Worm (Caenorhabditis elegans) whole organism, late embryonic: ENCODE results near the gene K02E7.10.

Source experiments
- C38D4.7 ChIP-seq: fragments of 200-800 bp; sonication (Bioruptor generic); optimal IDR thresholded peaks from 2 replicates; lab custom pipeline; 2018; ENCODE audit warnings: mild to moderate bottlenecking, missing genetic modification characterization, moderate library complexity, missing compliant biosample characterization
- F13H6.1 ChIP-seq: sonication (generic microtip); optimal IDR thresholded peaks from 2 replicates; lab custom pipeline; 2016; ENCODE audit warnings: missing genetic modification characterization, missing compliant biosample characterization
- K09A11.1 ChIP-seq: sonication (generic microtip); optimal IDR thresholded peaks from 2 replicates; lab custom pipeline; 2017; ENCODE audit warnings: antibody characterized with exemption, mild to moderate bottlenecking, missing genetic modification characterization, missing compliant biosample characterization; ENCODE audit not compliant: insufficient read depth
- T23F11.4 ChIP-seq: fragments of 200-800 bp; sonication (Bioruptor generic); optimal IDR thresholded peaks from 2 replicates; lab custom pipeline; 2018; ENCODE audit warnings: mild to moderate bottlenecking, missing genetic modification characterization, missing compliant biosample characterization
- ceh-18 ChIP-seq: sonication (generic microtip); optimal IDR thresholded peaks from 2 replicates; lab custom pipeline; 2016; ENCODE audit warnings: missing genetic modification characterization, missing compliant biosample characterization
- ceh-22 ChIP-seq: sonication (generic microtip); optimal IDR thresholded peaks from 2 replicates; lab custom pipeline; 2017; ENCODE audit warnings: missing biosample characterization, missing genetic modification characterization
- ceh-24 ChIP-seq: sonication (generic microtip); optimal IDR thresholded peaks from 2 replicates; lab custom pipeline; 2016; ENCODE audit warnings: mild to moderate bottlenecking, missing genetic modification characterization, missing compliant biosample characterization
- ceh-31 ChIP-seq: sonication (generic microtip); optimal IDR thresholded peaks from 2 replicates; lab custom pipeline; 2016; ENCODE audit warnings: missing genetic modification characterization, missing compliant biosample characterization
- ceh-48 ChIP-seq: sonication (generic microtip); optimal IDR thresholded peaks from 2 replicates; lab custom pipeline; 2016; ENCODE audit warnings: missing genetic modification characterization, inconsistent platforms, missing compliant biosample characterization
- che-1 ChIP-seq: sonication (generic microtip); optimal IDR thresholded peaks from 2 replicates; lab custom pipeline; 2016; ENCODE audit warnings: mild to moderate bottlenecking, missing genetic modification characterization, missing compliant biosample characterization
- dmd-4 ChIP-seq: sonication (generic microtip); optimal IDR thresholded peaks from 2 replicates; lab custom pipeline; 2016; ENCODE audit warnings: borderline replicate concordance, missing genetic modification characterization, missing compliant biosample characterization
- elt-2 ChIP-seq: sonication (generic microtip); optimal IDR thresholded peaks from 2 replicates; lab custom pipeline; 2016; ENCODE audit warnings: missing genetic modification reagents, missing genetic modification characterization, missing compliant biosample characterization
- ets-4 ChIP-seq: sonication (generic microtip); optimal IDR thresholded peaks from 2 replicates; lab custom pipeline; 2016; ENCODE audit warnings: missing genetic modification characterization, missing compliant biosample characterization
- fax-1 ChIP-seq: sonication (generic microtip); optimal IDR thresholded peaks from 2 replicates; lab custom pipeline; 2016; ENCODE audit warnings: missing genotype, missing genetic modification characterization, missing compliant biosample characterization
- fkh-10 ChIP-seq: fragments of 150-350 bp; optimal IDR thresholded peaks from 2 replicates; lab custom pipeline; 2014; ENCODE audit warnings: missing biosample characterization, missing genetic modification reagents, missing genetic modification characterization
- fkh-6 ChIP-seq: sonication (generic microtip); optimal IDR thresholded peaks from 2 replicates; lab custom pipeline; 2016; ENCODE audit warnings: missing genetic modification characterization, missing compliant biosample characterization
- gmeb-2 ChIP-seq: sonication (generic microtip); optimal IDR thresholded peaks from 2 replicates; lab custom pipeline; 2016; ENCODE audit warnings: missing genetic modification characterization, inconsistent platforms, missing compliant biosample characterization
- hlh-6 ChIP-seq: sonication (generic microtip); optimal IDR thresholded peaks from 2 replicates; lab custom pipeline; 2016; ENCODE audit warnings: missing genotype, missing genetic modification characterization, missing compliant biosample characterization
- hlh-8 ChIP-seq: sonication (generic microtip); optimal IDR thresholded peaks from 2 replicates; lab custom pipeline; 2016; ENCODE audit warnings: missing genotype, missing genetic modification characterization, missing compliant biosample characterization
- lim-6 ChIP-seq: sonication (generic microtip); optimal IDR thresholded peaks from 2 replicates; lab custom pipeline; 2016; ENCODE audit warnings: missing genetic modification characterization, missing compliant biosample characterization
- madf-2 ChIP-seq: sonication (generic microtip); optimal IDR thresholded peaks from 2 replicates; lab custom pipeline; 2017; ENCODE audit warnings: missing genetic modification characterization, missing compliant biosample characterization
- mec-3 ChIP-seq: sonication (generic microtip); optimal IDR thresholded peaks from 2 replicates; lab custom pipeline; 2016; ENCODE audit warnings: borderline replicate concordance, missing genetic modification characterization, missing compliant biosample characterization
- nfya-1 ChIP-seq: sonication (generic microtip); optimal IDR thresholded peaks from 2 replicates; lab custom pipeline; 2017; ENCODE audit warnings: missing genetic modification characterization, mild to moderate bottlenecking, missing compliant biosample characterization, antibody characterized with exemption, moderate library complexity
- nhr-11 ChIP-seq: fragments of 150-350 bp; optimal IDR thresholded peaks from 2 replicates; lab custom pipeline; 2014; ENCODE audit warnings: missing biosample characterization, missing genetic modification characterization
- npax-4 ChIP-seq: sonication (generic microtip); optimal IDR thresholded peaks from 2 replicates; lab custom pipeline; 2016; ENCODE audit warnings: missing genetic modification characterization, missing compliant biosample characterization
- pha-2 ChIP-seq: sonication (generic microtip); optimal IDR thresholded peaks from 2 replicates; lab custom pipeline; 2017; ENCODE audit warnings: mild to moderate bottlenecking, missing genetic modification characterization, missing compliant biosample characterization
- pqm-1 ChIP-seq: sonication (generic microtip); optimal IDR thresholded peaks from 2 replicates; lab custom pipeline; 2016; ENCODE audit warnings: missing genetic modification characterization, missing compliant biosample characterization
- pros-1 ChIP-seq: fragments of 150-350 bp; optimal IDR thresholded peaks from 2 replicates; lab custom pipeline; 2014; ENCODE audit warnings: missing biosample characterization, missing genetic modification reagents, missing genetic modification characterization
- ref-2 ChIP-seq: sonication (generic microtip); optimal IDR thresholded peaks from 2 replicates; lab custom pipeline; 2016; ENCODE audit warnings: missing genetic modification characterization, missing compliant biosample characterization
- rnt-1 ChIP-seq: sonication (generic microtip); optimal IDR thresholded peaks from 2 replicates; lab custom pipeline; 2016; ENCODE audit warnings: missing genetic modification characterization, missing compliant biosample characterization
- sdc-2 ChIP-seq: sonication (generic microtip); optimal IDR thresholded peaks from 2 replicates; lab custom pipeline; 2016; ENCODE audit warnings: missing genotype, missing genetic modification characterization, missing compliant biosample characterization
- sox-2 ChIP-seq: fragments of 200-800 bp; sonication (Bioruptor generic); IDR thresholded peaks from 2 replicates; pipeline ENCODE4 v1.3.6; 2022; ENCODE audit warnings: missing genetic modification reagents, missing genetic modification characterization, missing compliant biosample characterization
- sox-4 ChIP-seq: sonication (generic microtip); optimal IDR thresholded peaks from 2 replicates; lab custom pipeline; 2017; ENCODE audit warnings: mild to moderate bottlenecking, missing genetic modification characterization, inconsistent platforms, missing compliant biosample characterization
- syd-9 ChIP-seq: sonication (generic microtip); optimal IDR thresholded peaks from 2 replicates; lab custom pipeline; 2016; ENCODE audit warnings: mild to moderate bottlenecking, missing genetic modification characterization, moderate library complexity, missing compliant biosample characterization
- tbx-2 ChIP-seq: sonication (generic microtip); optimal IDR thresholded peaks from 2 replicates; lab custom pipeline; 2016; ENCODE audit warnings: missing genetic modification characterization, missing compliant biosample characterization
- tbx-7 ChIP-seq: sonication (generic microtip); optimal IDR thresholded peaks from 2 replicates; lab custom pipeline; 2016; ENCODE audit warnings: missing genotype, missing genetic modification characterization, missing compliant biosample characterization
- ttx-3 ChIP-seq: sonication (generic microtip); optimal IDR thresholded peaks from 2 replicates; lab custom pipeline; 2016; ENCODE audit warnings: missing genetic modification reagents, missing genetic modification characterization, missing compliant biosample characterization

Gene K02E7.10

ce11 chrII:1105291-1105690 lies 38.5 kb upstream of the K02E7.10 start:
- TF ChIP-seq F13H6.1 (tag; lab: Kevin White, UChicago) (no peak), ref-2 (tag; lab: Kevin White, UChicago) (no peak), K09A11.1 (tag; lab: Kevin White, UChicago) (no peak), C38D4.7 (no peak), ceh-22 (no peak), syd-9 (tag; lab: Kevin White, UChicago) (peak; percentile 38), npax-4 (no peak), nhr-11 (no peak), madf-2 (tag; lab: Kevin White, UChicago) (no peak), ceh-18 (tag; lab: Kevin White, UChicago) (no peak), hlh-6 (tag; lab: Kevin White, UChicago) (peak; percentile 38), ceh-31 (tag; lab: Kevin White, UChicago) (no peak), fax-1 (no peak), tbx-2 (tag; lab: Kevin White, UChicago) (no peak), lim-6 (tag; lab: Kevin White, UChicago) (no peak), mec-3 (no peak)

ce11 chrII:1104409-1104808 lies 37.6 kb upstream of the K02E7.10 start, which contains the start of gene T13B5.9:
Gene T13B5.9 (minus strand): TSS chrII:1104509.
- no peak for TF ChIP-seq ttx-3
- no peak for TF ChIP-seq T23F11.4 (GFP tag; lab: Kevin White, UChicago)
- no peak for TF ChIP-seq sox-2 (GFP tag; lab: Robert Waterston, UW)
- TF ChIP-seq pros-1 (tag; lab: Kevin White, UChicago), result no peak
- TF ChIP-seq ets-4, result no peak
- no peak for TF ChIP-seq madf-2 (tag; lab: Kevin White, UChicago)
- TF ChIP-seq gmeb-2 (tag; lab: Kevin White, UChicago), result no peak
- no peak for TF ChIP-seq pha-2 (tag; lab: Kevin White, UChicago)
- no peak for TF ChIP-seq fkh-10 (GFP tag; lab: Kevin White, UChicago)

DNA sequence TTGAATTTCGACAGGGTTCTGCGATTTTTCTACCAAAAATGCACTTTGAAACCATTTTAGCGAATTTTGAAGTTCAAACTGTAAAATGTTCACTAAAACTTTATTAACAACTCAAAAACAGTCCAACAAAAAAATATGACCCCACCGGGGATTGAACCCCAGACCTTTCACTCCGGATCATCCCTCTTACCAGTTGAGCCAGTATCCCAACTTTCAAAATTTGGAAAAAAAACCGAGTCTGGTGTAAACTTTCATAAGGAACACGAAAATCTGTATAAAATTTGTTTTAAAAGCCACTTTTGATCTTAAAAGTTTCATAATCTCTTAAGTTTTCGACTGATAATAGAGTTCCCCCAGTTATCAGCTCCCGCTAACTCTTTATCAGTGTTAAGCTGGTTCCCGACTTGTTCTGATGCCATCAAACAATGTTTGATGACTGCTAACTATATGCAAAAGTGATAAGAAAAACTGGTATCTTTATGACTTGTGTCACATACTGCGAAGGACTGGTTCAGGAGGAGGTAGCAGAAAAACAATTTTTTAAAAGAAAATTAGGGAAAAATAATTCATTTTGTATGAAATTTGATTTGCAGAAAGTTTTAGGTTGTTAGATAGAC lies 36.8 kb upstream of the K02E7.10 start:
- TF ChIP-seq mec-3 (no peak), ceh-24 (tag; lab: Kevin White, UChicago) (no peak), dmd-4 (tag; lab: Kevin White, UChicago) (no peak), che-1 (tag; lab: Kevin White, UChicago) (no peak), elt-2 (tag; lab: Kevin White, UChicago) (peak; percentile 99), pqm-1 (tag; lab: Kevin White, UChicago) (peak; percentile 54), sox-4 (no peak), ceh-48 (tag; lab: Kevin White, UChicago) (no peak), ref-2 (tag; lab: Kevin White, UChicago) (no peak), fkh-6 (tag; lab: Kevin White, UChicago) (no peak)

DNA sequence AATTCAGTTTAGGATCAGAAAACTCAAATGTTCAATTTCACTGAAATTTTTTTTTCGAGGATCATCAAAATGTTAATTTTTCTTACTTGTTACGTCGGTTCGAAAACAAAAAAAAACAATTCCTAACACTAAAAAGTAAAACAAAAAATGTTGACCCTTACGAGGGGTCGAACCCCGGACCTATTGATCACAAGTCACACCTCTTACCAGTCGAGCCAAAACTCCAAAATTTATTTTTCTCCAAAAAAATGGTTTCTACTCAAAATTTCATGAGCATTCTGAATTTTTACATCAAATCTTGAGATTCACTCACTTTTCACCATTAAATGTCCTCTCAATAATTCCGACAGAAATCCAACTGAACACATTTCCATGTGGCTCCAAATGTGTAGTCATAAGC lies 35.4 kb upstream of the K02E7.10 start:
- TF ChIP-seq rnt-1 (tag; lab: Kevin White, UChicago) (no peak), pros-1 (tag; lab: Kevin White, UChicago) (no peak)
- TF ChIP-seq, all 69 proteins: peak for 0

ce11 chrII:1101413-1101812 lies 34.6 kb upstream of the K02E7.10 start:
- no peak for TF ChIP-seq hlh-8 (tag; lab: Kevin White, UChicago)
- TF ChIP-seq sdc-2 (tag; lab: Kevin White, UChicago), result no peak
- TF ChIP-seq ceh-48 (tag; lab: Kevin White, UChicago), result no peak
- TF ChIP-seq tbx-7 (tag; lab: Kevin White, UChicago), result no peak
- no peak for TF ChIP-seq nfya-1
- no peak for TF ChIP-seq fax-1
